Worm (Caenorhabditis elegans) whole organism, L3 larva: ENCODE data around the gene Y48A6B.3.

Experiments
- R02D3.7 ChIP-seq: fragments of 150-350 bp; optimal IDR thresholded peaks from 2 replicates; lab custom pipeline; 2014; ENCODE audit warnings: missing biosample characterization, missing genetic modification characterization
- ZK546.5 ChIP-seq: sonication (generic microtip); optimal IDR thresholded peaks from 2 replicates; lab custom pipeline; 2017; ENCODE audit warnings: missing biosample characterization, missing genetic modification characterization
- aly-2 ChIP-seq: fragments of 150-350 bp; optimal IDR thresholded peaks from 2 replicates; lab custom pipeline; 2014; ENCODE audit warnings: missing biosample characterization, missing genetic modification characterization
- ama-1 ChIP-seq: fragments of 150-350 bp; optimal IDR thresholded peaks from 2 replicates; lab custom pipeline; 2018
- ceh-16 ChIP-seq: sonication (generic microtip); optimal IDR thresholded peaks from 2 replicates; lab custom pipeline; 2017; ENCODE audit warnings: missing biosample characterization, missing genetic modification characterization
- ceh-28 ChIP-seq: fragments of 150-350 bp; optimal IDR thresholded peaks from 2 replicates; lab custom pipeline; 2014; ENCODE audit warnings: missing biosample characterization, missing genetic modification reagents, missing genetic modification characterization
- ceh-82 ChIP-seq: fragments of 150-350 bp; optimal IDR thresholded peaks from 2 replicates; lab custom pipeline; 2014; ENCODE audit warnings: missing biosample characterization, missing genetic modification characterization
- ceh-9 ChIP-seq: sonication (generic microtip); optimal IDR thresholded peaks from 2 replicates; lab custom pipeline; 2018; ENCODE audit warnings: missing biosample characterization, missing genetic modification characterization
- egl-27 ChIP-seq: sonication (generic microtip); optimal IDR thresholded peaks from 4 replicates; lab custom pipeline; 2017; ENCODE audit warnings: missing biosample characterization, missing genetic modification reagents, missing genetic modification characterization
- egl-5 ChIP-seq: fragments of 150-350 bp; optimal IDR thresholded peaks from 2 replicates; lab custom pipeline; 2017; ENCODE audit warnings: missing biosample characterization, missing genetic modification reagents, missing genetic modification characterization, inconsistent platforms
- elt-2 ChIP-seq: sonication (generic microtip); optimal IDR thresholded peaks from 2 replicates; lab custom pipeline; 2016; ENCODE audit warnings: missing genetic modification reagents, mild to moderate bottlenecking, missing genetic modification characterization, missing compliant biosample characterization
- eor-1 ChIP-seq, 2 experiments: fragments of 150-350 bp; optimal IDR thresholded peaks; 2 replicates each; lab custom pipeline; 2014 to 2018; ENCODE audit warnings: missing biosample characterization in 2 of 2, missing genetic modification characterization in 2 of 2
- fkh-10 ChIP-seq: sonication (generic microtip); optimal IDR thresholded peaks from 2 replicates; lab custom pipeline; 2017; ENCODE audit warnings: missing biosample characterization, missing genetic modification reagents, missing genetic modification characterization
- fkh-2 ChIP-seq: fragments of 150-350 bp; optimal IDR thresholded peaks from 2 replicates; lab custom pipeline; 2014; ENCODE audit warnings: missing biosample characterization, missing genetic modification reagents, missing genetic modification characterization
- jun-1 ChIP-seq: fragments of 150-350 bp; optimal IDR thresholded peaks from 2 replicates; lab custom pipeline; 2014; ENCODE audit warnings: missing biosample characterization, missing genetic modification reagents, missing genetic modification characterization
- lin-39 ChIP-seq: fragments of 150-350 bp; optimal IDR thresholded peaks from 2 replicates; lab custom pipeline; 2018; ENCODE audit warnings: missing biosample characterization, missing genetic modification reagents, missing genetic modification characterization
- mdl-1 ChIP-seq: fragments of 150-350 bp; optimal IDR thresholded peaks from 2 replicates; lab custom pipeline; 2014; ENCODE audit warnings: missing biosample characterization, missing genetic modification characterization
- mml-1 ChIP-seq: fragments of 150-350 bp; sonication (generic microtip); optimal IDR thresholded peaks from 3 replicates; lab custom pipeline; 2014; ENCODE audit warnings: missing biosample characterization, missing genetic modification characterization
- nhr-11 ChIP-seq: fragments of 150-350 bp; optimal IDR thresholded peaks from 2 replicates; lab custom pipeline; 2014; ENCODE audit warnings: missing biosample characterization, missing genetic modification characterization
- nhr-12 ChIP-seq: fragments of 150-350 bp; optimal IDR thresholded peaks from 2 replicates; lab custom pipeline; 2014; ENCODE audit warnings: missing biosample characterization, missing genetic modification characterization
- nhr-23 ChIP-seq: fragments of 150-350 bp; optimal IDR thresholded peaks from 2 replicates; lab custom pipeline; 2014; ENCODE audit warnings: missing biosample characterization, missing genetic modification reagents, missing genetic modification characterization
- nhr-237 ChIP-seq: fragments of 150-350 bp; optimal IDR thresholded peaks from 2 replicates; lab custom pipeline; 2014; ENCODE audit warnings: missing biosample characterization, missing genetic modification characterization
- nhr-25 ChIP-seq: sonication (generic microtip); optimal IDR thresholded peaks from 2 replicates; lab custom pipeline; 2017; ENCODE audit warnings: missing biosample characterization, missing genetic modification characterization
- nhr-28 ChIP-seq: fragments of 150-350 bp; optimal IDR thresholded peaks from 2 replicates; lab custom pipeline; 2014; ENCODE audit warnings: missing biosample characterization, missing genetic modification characterization
- nhr-43 ChIP-seq: sonication (generic microtip); optimal IDR thresholded peaks from 2 replicates; lab custom pipeline; 2016; ENCODE audit warnings: mild to moderate bottlenecking, missing genetic modification characterization, missing compliant biosample characterization; ENCODE audit not compliant: poor library complexity, severe bottlenecking
- nhr-67 ChIP-seq: fragments of 150-350 bp; optimal IDR thresholded peaks from 2 replicates; lab custom pipeline; 2014; ENCODE audit warnings: missing biosample characterization, missing genetic modification characterization
- nhr-76 ChIP-seq: fragments of 150-350 bp; sonication (generic microtip); optimal IDR thresholded peaks from 5 replicates; lab custom pipeline; 2014; ENCODE audit warnings: missing biosample characterization, missing genetic modification characterization
- pha-4 ChIP-seq: fragments of 150-350 bp; optimal IDR thresholded peaks from 2 replicates; lab custom pipeline; 2014; ENCODE audit warnings: missing biosample characterization, missing genetic modification reagents, missing genetic modification characterization
- pqm-1 ChIP-seq: fragments of 150-350 bp; optimal IDR thresholded peaks from 2 replicates; lab custom pipeline; 2017; ENCODE audit warnings: missing biosample characterization, missing genetic modification characterization, inconsistent platforms
- sea-2 ChIP-seq: fragments of 150-350 bp; sonication (generic microtip); optimal IDR thresholded peaks from 4 replicates; lab custom pipeline; 2014; ENCODE audit warnings: missing biosample characterization, missing genetic modification reagents, missing genetic modification characterization
- skn-1 ChIP-seq: fragments of 150-350 bp; optimal IDR thresholded peaks from 2 replicates; lab custom pipeline; 2014; ENCODE audit warnings: missing biosample characterization, missing genetic modification characterization
- snpc-4 ChIP-seq: fragments of 150-350 bp; optimal IDR thresholded peaks from 2 replicates; lab custom pipeline; 2014; ENCODE audit warnings: missing biosample characterization, missing genetic modification characterization
- unc-39 ChIP-seq: sonication (generic microtip); optimal IDR thresholded peaks from 4 replicates; lab custom pipeline; 2017; ENCODE audit warnings: missing biosample characterization, missing genetic modification characterization

Gene Y48A6B.3

ce11 chrIII:10960387-10960786 lies 47.6 kb upstream of the Y48A6B.3 start:
- no peak for TF ChIP-seq snpc-4 (tag; lab: Kevin White, UChicago)
- TF ChIP-seq nhr-67 (tag; lab: Kevin White, UChicago) = no peak
- no peak for TF ChIP-seq sea-2 (GFP tag; lab: Kevin White, UChicago)
- TF ChIP-seq aly-2 (tag; lab: Kevin White, UChicago) = no peak
- no peak for TF ChIP-seq nhr-43 (tag; lab: Kevin White, UChicago)
- TF ChIP-seq skn-1 = no peak
- TF ChIP-seq pqm-1 = no peak
- TF ChIP-seq nhr-12 (tag; lab: Kevin White, UChicago) = no peak
- no peak for TF ChIP-seq egl-5 (tag; lab: Kevin White, UChicago)
- no peak for TF ChIP-seq mdl-1 (tag; lab: Kevin White, UChicago)
- TF ChIP-seq nhr-76 (tag; lab: Kevin White, UChicago) = no peak
- TF ChIP-seq ceh-28 = no peak
- no peak for TF ChIP-seq nhr-237

- TF ChIP-seq nhr-28 (tag; lab: Kevin White, UChicago) = no peak
- TF ChIP-seq nhr-237 = no peak
- no peak for TF ChIP-seq lin-39 (tag; lab: Kevin White, UChicago)
- TF ChIP-seq egl-27 (tag; lab: Kevin White, UChicago) = no peak
- no peak for TF ChIP-seq nhr-43 (tag; lab: Kevin White, UChicago)
- TF ChIP-seq unc-39 (tag; lab: Kevin White, UChicago) = no peak
- TF ChIP-seq nhr-25 (tag; lab: Kevin White, UChicago) = no peak
- TF ChIP-seq mml-1 = no peak
- TF ChIP-seq nhr-76 (tag; lab: Kevin White, UChicago) = no peak
- no peak for TF ChIP-seq egl-5 (tag; lab: Kevin White, UChicago)
- no peak for TF ChIP-seq ceh-16
- no peak for TF ChIP-seq ZK546.5 (tag; lab: Kevin White, UChicago)
- TF ChIP-seq fkh-10 (GFP tag; lab: Kevin White, UChicago) = no peak
- no peak for TF ChIP-seq skn-1
- TF ChIP-seq elt-2 (tag; lab: Kevin White, UChicago) = no peak
Observed at ce11 chrIII:10962910-10963309, 45.1 kb upstream of the Y48A6B.3 start.

- TF ChIP-seq nhr-237 = no peak
- no peak for TF ChIP-seq R02D3.7 (tag; lab: Kevin White, UChicago)
- no peak for TF ChIP-seq ceh-28
- TF ChIP-seq ceh-9 = no peak
- TF ChIP-seq skn-1 = no peak
Observed at ce11 chrIII:10967010-10967409, 41.0 kb upstream of the Y48A6B.3 start, which contains the start of gene W05B2.2. W05B2.2 (minus strand) TSS chrIII:10967110.

ce11 chrIII:10969644-10970043 lies 38.4 kb upstream of the Y48A6B.3 start, which contains the start of gene dhc-4:
dhc-4 (plus strand) TSS chrIII:10969944.
- no peak for TF ChIP-seq egl-5 (tag; lab: Kevin White, UChicago)
- no peak for TF ChIP-seq pqm-1
- no peak for TF ChIP-seq R02D3.7 (tag; lab: Kevin White, UChicago)

- TF ChIP-seq mdl-1 (tag; lab: Kevin White, UChicago) = no peak
- TF ChIP-seq, all 47 proteins: peak for 0
Observed at ce11 chrIII:10976580-10976979, 31.4 kb upstream of the Y48A6B.3 start.

- TF ChIP-seq jun-1 (tag; lab: Kevin White, UChicago) (no peak), egl-27 (tag; lab: Kevin White, UChicago) (no peak), mdl-1 (tag; lab: Kevin White, UChicago) (no peak), lin-39 (tag; lab: Kevin White, UChicago) (no peak), sea-2 (GFP tag; lab: Kevin White, UChicago) (no peak), ama-1 (lab: Kevin White, UChicago) (no peak), ceh-82 (no peak), fkh-10 (GFP tag; lab: Kevin White, UChicago) (no peak), eor-1 (tag; optimal IDR thresholded peaks at IDR 0.05; lab: Kevin White, UChicago) (no peak), pha-4 (tag; lab: Kevin White, UChicago) (no peak), nhr-76 (tag; lab: Kevin White, UChicago) (no peak), pqm-1 (no peak), fkh-2 (tag; lab: Kevin White, UChicago) (no peak), mml-1 (no peak), ceh-16 (no peak), nhr-23 (no peak), nhr-11 (tag; lab: Kevin White, UChicago) (no peak)
Observed at ce11 chrIII:10981555-10981954, 26.5 kb upstream of the Y48A6B.3 start.
